Fruit fly (Drosophila melanogaster): Measurements from ENCODE around the gene Rpn1.

dm6 chr3L:19919981-19920380 lies 5.1 kb downstream of the Rpn1 start:
- TF ChIP-seq usp (GFP tag; optimal IDR thresholded peaks at IDR 0.05) (no peak), pan (optimal IDR thresholded peaks at IDR 0.05) (no peak), Dll (optimal IDR thresholded peaks at IDR 0.05) (no peak), EcR (GFP tag; optimal IDR thresholded peaks at IDR 0.05) (no peak)
